Worm (Caenorhabditis elegans): ENCODE measurements around the gene ghi-1.
A peak's percentile ranks its signal among the peaks of the same experiment; 100 is the strongest.

ghi-1 gene

DNA sequence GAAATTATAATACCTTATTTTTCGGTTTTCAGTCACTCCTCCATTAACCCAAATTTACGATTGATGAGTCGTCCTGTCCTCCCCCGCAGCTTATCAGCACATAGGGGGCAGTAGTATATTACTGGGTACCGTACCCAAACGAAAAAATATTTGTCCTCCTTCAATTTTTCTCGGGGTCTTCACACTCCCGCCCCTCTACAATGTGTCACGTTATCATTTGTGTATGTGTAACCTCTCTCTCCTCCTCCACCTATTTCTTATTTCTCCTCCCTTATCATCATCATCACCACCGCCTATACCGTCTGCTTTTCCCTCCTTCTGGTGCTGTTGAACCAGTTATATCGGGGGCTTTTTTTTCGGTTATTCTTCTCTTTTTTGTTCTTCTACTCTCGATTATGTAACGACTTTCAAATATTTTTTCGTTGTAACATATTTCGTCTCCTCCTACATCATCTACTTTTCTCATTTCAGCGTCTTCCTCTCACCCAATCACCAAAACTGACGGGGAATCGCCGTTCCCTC, at the start of gene ghi-1:
Gene ghi-1 (plus strand): TSS at position 472 of the 522 bp plus-strand sequence.
- TF ChIP-seq fkh-10 (GFP tag; optimal IDR thresholded peaks at IDR 0.05), result no peak
- TF ChIP-seq eor-1 (tag; optimal IDR thresholded peaks at IDR 0.05), result no peak
- no peak for TF ChIP-seq aly-2 (tag; optimal IDR thresholded peaks at IDR 0.05)
- no peak for TF ChIP-seq jun-1 (tag; optimal IDR thresholded peaks at IDR 0.05)
- TF ChIP-seq nfya-1 (tag; optimal IDR thresholded peaks at IDR 0.05; ENCODE audit: insufficient read depth), result peak; percentile 40
- no peak for TF ChIP-seq mdl-1 (tag; optimal IDR thresholded peaks at IDR 0.05)
- TF ChIP-seq pha-4 (tag; optimal IDR thresholded peaks at IDR 0.05), result peak; percentile 8
- TF ChIP-seq nhr-43 (tag; optimal IDR thresholded peaks at IDR 0.05; ENCODE audit: poor library complexity, severe bottlenecking), result peak; percentile 2
- peak; percentile 27 for TF ChIP-seq nhr-25 (tag; optimal IDR thresholded peaks at IDR 0.05)
- TF ChIP-seq elt-2 (tag; optimal IDR thresholded peaks at IDR 0.05), result peak; percentile 75
- no peak for TF ChIP-seq nhr-23 (tag; optimal IDR thresholded peaks at IDR 0.05)
- TF ChIP-seq nhr-28 (tag; optimal IDR thresholded peaks at IDR 0.05), result no peak
- peak; percentile 17 for TF ChIP-seq skn-1 (tag; optimal IDR thresholded peaks at IDR 0.05)
- no peak for TF ChIP-seq nhr-12 (tag; optimal IDR thresholded peaks at IDR 0.05)
- no peak for TF ChIP-seq nhr-76 (tag; optimal IDR thresholded peaks at IDR 0.05)
- TF ChIP-seq pqm-1 (tag; optimal IDR thresholded peaks at IDR 0.05), result peak; percentile 29

DNA sequence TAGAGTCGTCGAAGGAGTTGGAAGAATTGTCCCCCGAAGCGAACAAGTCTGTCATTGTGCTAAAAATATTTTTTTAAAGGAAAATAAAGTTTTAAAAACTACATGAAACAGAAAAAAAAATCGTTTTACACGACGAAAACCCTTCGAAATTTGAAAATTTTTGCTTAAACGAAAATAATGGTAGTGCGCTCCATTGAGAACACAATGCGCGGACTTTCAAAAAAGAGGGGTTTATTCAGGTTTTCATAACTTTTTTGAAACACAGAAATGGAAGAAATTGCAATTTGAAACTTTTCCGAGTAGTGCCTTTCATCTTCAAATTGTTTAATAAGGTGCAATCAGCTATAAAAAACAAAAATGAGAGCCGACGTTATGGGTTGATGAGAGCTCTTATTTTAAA, 46.8 kb upstream of the ghi-1 start, which contains the start of gene npp-5:
Gene npp-5 (minus strand): TSS at position 59 of the 400 bp plus-strand sequence.
- TF ChIP-seq pha-4 (tag; optimal IDR thresholded peaks at IDR 0.05) (peak; percentile 58), ceh-9 (tag; optimal IDR thresholded peaks at IDR 0.05) (no peak), aly-2 (tag; optimal IDR thresholded peaks at IDR 0.05) (no peak), R02D3.7 (tag; optimal IDR thresholded peaks at IDR 0.05) (no peak), nhr-28 (tag; optimal IDR thresholded peaks at IDR 0.05) (no peak), nfya-1 (tag; optimal IDR thresholded peaks at IDR 0.05; ENCODE audit: insufficient read depth) (peak; percentile 65), nhr-25 (tag; optimal IDR thresholded peaks at IDR 0.05) (no peak), nhr-77 (tag; optimal IDR thresholded peaks at IDR 0.05) (no peak), unc-39 (tag; optimal IDR thresholded peaks at IDR 0.05) (no peak)

DNA sequence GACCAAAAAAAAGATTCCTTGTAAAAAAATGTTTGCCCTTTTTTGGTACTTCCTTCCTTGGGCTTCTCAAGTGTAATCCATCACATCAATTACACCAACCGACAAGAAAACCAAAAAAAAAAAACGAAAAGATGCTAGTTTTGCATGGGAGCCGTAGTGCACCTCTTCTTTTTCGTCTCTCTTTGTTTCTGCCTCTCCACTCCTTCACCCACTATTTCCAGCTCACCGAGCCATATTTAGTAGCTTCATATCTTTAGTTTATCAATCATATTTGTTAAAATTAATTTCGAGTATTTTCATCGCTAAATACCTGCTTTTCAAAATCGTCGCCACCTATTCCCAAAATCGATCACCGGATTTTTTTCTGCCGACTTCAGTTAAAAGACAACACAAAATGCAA, 45.8 kb upstream of the ghi-1 start, which contains the start of gene F07A11.4:
Gene F07A11.4 (plus strand): TSS at position 301 of the 400 bp plus-strand sequence.
- TF ChIP-seq elt-1 (tag; optimal IDR thresholded peaks at IDR 0.05), result no peak
- peak; percentile 7 for TF ChIP-seq lin-39 (tag; optimal IDR thresholded peaks at IDR 0.05)

DNA sequence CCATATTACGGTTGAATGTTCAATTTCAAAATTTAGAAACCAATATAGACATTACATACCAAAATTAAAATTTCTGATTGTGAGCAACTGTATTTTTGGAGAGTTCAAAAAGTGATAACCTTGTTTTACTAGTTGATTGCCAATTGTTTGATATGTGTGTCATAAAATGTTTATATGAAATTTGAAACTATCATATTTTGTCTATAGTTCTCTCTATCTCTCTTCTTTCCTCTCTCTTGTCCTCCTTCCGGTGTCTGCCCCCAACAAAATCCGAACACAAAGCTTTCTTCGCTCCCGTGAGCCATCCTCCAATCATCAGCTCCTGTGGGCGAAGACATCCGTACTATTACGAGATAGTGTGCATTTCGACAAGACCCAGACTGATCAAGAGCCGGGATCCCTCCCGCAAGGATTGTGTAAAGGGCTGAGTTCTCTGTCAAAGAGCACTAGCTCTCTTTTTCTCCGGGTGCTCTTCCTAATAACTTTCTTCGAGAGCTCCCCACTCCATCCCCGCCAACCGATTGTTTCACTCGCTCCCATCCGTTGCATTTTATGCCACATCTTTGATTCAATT, 44.1 kb upstream of the ghi-1 start:
- TF ChIP-seq skn-1 (tag; optimal IDR thresholded peaks at IDR 0.05), result no peak
- TF ChIP-seq nhr-43 (tag; optimal IDR thresholded peaks at IDR 0.05; ENCODE audit: poor library complexity, severe bottlenecking), result no peak
- peak; percentile 25 for TF ChIP-seq pha-4 (tag; optimal IDR thresholded peaks at IDR 0.05)
- peak; percentile 68 for TF ChIP-seq nfya-1 (tag; optimal IDR thresholded peaks at IDR 0.05; ENCODE audit: insufficient read depth)

- TF ChIP-seq pha-4 (tag; optimal IDR thresholded peaks at IDR 0.05) (peak; percentile 58), mdl-1 (tag; optimal IDR thresholded peaks at IDR 0.05) (no peak), pqm-1 (tag; optimal IDR thresholded peaks at IDR 0.05) (peak; percentile 67), elt-2 (tag; optimal IDR thresholded peaks at IDR 0.05) (peak; percentile 82)
These were observed 41.9 kb upstream of the ghi-1 start for ce11 chrII:11604613-11605012.

DNA sequence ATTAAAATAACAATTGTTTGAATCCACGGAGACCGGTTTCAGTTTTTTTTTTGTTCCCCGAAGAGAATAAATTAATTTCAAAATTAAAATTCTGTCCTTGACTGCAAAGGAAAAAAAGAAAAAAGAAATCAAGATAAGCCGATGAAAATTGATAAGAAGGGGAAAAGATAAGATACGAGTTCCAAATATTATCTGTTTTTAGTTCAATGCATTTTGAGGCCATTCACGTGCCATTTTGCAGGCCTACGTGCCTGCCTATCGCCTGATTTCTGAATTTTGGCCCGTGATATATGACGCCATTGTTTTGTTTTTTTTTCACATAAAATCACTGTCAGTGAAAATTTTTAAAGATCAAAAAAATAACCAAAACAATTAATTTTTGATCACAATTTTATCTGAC, 35.1 kb upstream of the ghi-1 start:
- TF ChIP-seq nhr-12 (tag; optimal IDR thresholded peaks at IDR 0.05) (no peak), sea-2 (GFP tag; optimal IDR thresholded peaks at IDR 0.05) (no peak), nhr-77 (tag; optimal IDR thresholded peaks at IDR 0.05) (no peak), jun-1 (tag; optimal IDR thresholded peaks at IDR 0.05) (no peak), elt-3 (tag; optimal IDR thresholded peaks at IDR 0.05) (peak; percentile 14 to 84 (median 72)), nhr-237 (tag; optimal IDR thresholded peaks at IDR 0.05) (no peak), pha-4 (tag; optimal IDR thresholded peaks at IDR 0.05) (peak; percentile 33), nhr-76 (tag; optimal IDR thresholded peaks at IDR 0.05) (no peak), tbx-2 (tag; optimal IDR thresholded peaks at IDR 0.05) (no peak), ceh-28 (tag; optimal IDR thresholded peaks at IDR 0.05) (no peak), fkh-2 (tag; optimal IDR thresholded peaks at IDR 0.05) (no peak), daf-12 (tag; optimal IDR thresholded peaks at IDR 0.05) (no peak), egl-5 (tag; optimal IDR thresholded peaks at IDR 0.05) (no peak), pqm-1 (tag; optimal IDR thresholded peaks at IDR 0.05) (peak; percentile 67), ama-1 (optimal IDR thresholded peaks at IDR 0.05) (no peak), elt-1 (tag; optimal IDR thresholded peaks at IDR 0.05) (peak; percentile 90), elt-2 (tag; optimal IDR thresholded peaks at IDR 0.05) (peak; percentile 94)

All from whole organism, L3 larva.